Fruit fly (Drosophila melanogaster) whole organism, embryonic: ENCODE measurements around the gene Nup107.
A peak's percentile ranks its signal among the peaks of the same experiment; 100 is the strongest.

Experiments
- Ada2b ChIP-seq: fragments of 200-800 bp; sonication (Bioruptor generic); IDR thresholded peaks from 2 replicates; pipeline ENCODE4 v1.3.6; 2022; ENCODE audit warnings: missing biosample characterization, missing genetic modification characterization
- Awh ChIP-seq: fragments of 200-800 bp; sonication (Bioruptor generic); IDR thresholded peaks from 2 replicates; pipeline ENCODE4, ENCODE4 v1.3.6; 2022; ENCODE audit warnings: missing biosample characterization, missing genetic modification characterization
- CG10267 ChIP-seq: fragments of 200-800 bp; sonication (Bioruptor generic); optimal IDR thresholded peaks from 2 replicates; lab custom pipeline; 2018; ENCODE audit warnings: missing biosample characterization, mild to moderate bottlenecking, missing genetic modification characterization, moderate library complexity
- CG10462 ChIP-seq: fragments of 200-800 bp; sonication (Bioruptor generic); optimal IDR thresholded peaks from 2 replicates; lab custom pipeline; 2016; ENCODE audit warnings: missing biosample characterization, missing genetic modification characterization
- CG10565 ChIP-seq: fragments of 200-800 bp; sonication (Bioruptor generic); optimal IDR thresholded peaks from 3 replicates; lab custom pipeline; 2016; ENCODE audit warnings: missing biosample characterization, mild to moderate bottlenecking, missing genetic modification characterization
- CG11085 ChIP-seq: fragments of 200-800 bp; sonication (Bioruptor generic); IDR thresholded peaks from 2 replicates; pipeline ENCODE4 v1.3.6; 2022; ENCODE audit warnings: missing biosample characterization, missing genetic modification characterization
- CG12659 ChIP-seq: fragments of 200-800 bp; sonication (Bioruptor generic); optimal IDR thresholded peaks from 3 replicates; lab custom pipeline; 2017; ENCODE audit warnings: mild to moderate bottlenecking, missing biosample characterization, missing genetic modification reagents, missing genetic modification characterization
- CG13123 ChIP-seq: fragments of 200-800 bp; sonication (Bioruptor generic); optimal IDR thresholded peaks from 2 replicates; lab custom pipeline; 2016; ENCODE audit warnings: missing biosample characterization, missing genetic modification characterization
- CG14014 ChIP-seq: fragments of 200-800 bp; sonication (Bioruptor generic); IDR thresholded peaks from 2 replicates; pipeline ENCODE4 v1.3.6; 2022; ENCODE audit warnings: missing biosample characterization, missing genetic modification characterization
- CG14710 ChIP-seq: fragments of 200-800 bp; sonication (Bioruptor generic); optimal IDR thresholded peaks from 3 replicates; lab custom pipeline; 2019; ENCODE audit warnings: missing biosample characterization, mild to moderate bottlenecking, missing genetic modification characterization, moderate library complexity
- CG14965 ChIP-seq: fragments of 200-800 bp; sonication (Bioruptor generic); optimal IDR thresholded peaks from 2 replicates; lab custom pipeline; 2016; ENCODE audit warnings: missing biosample characterization, missing genetic modification characterization, borderline replicate concordance
- CG15514 ChIP-seq: fragments of 200-800 bp; sonication (Bioruptor generic); optimal IDR thresholded peaks from 3 replicates; lab custom pipeline; 2017; ENCODE audit warnings: missing biosample characterization, missing genetic modification characterization, mild to moderate bottlenecking, moderate library complexity, missing genetic modification reagents
- CG16779 ChIP-seq: fragments of 200-800 bp; sonication (Bioruptor generic); IDR thresholded peaks from 2 replicates; pipeline ENCODE4 v1.3.6; 2022; ENCODE audit warnings: missing biosample characterization, missing genetic modification characterization
- CG17802 ChIP-seq: fragments of 200-800 bp; sonication (Bioruptor generic); optimal IDR thresholded peaks from 2 replicates; lab custom pipeline; 2018; ENCODE audit warnings: missing biosample characterization, mild to moderate bottlenecking, missing genetic modification characterization, moderate library complexity
- CG18764 ChIP-seq: fragments of 200-800 bp; sonication (Bioruptor generic); optimal IDR thresholded peaks from 3 replicates; lab custom pipeline; 2016; ENCODE audit warnings: missing biosample characterization, missing genetic modification characterization
- CG32772 ChIP-seq: fragments of 200-800 bp; sonication (Bioruptor generic); IDR thresholded peaks from 2 replicates; pipeline ENCODE4 v1.3.6; 2022; ENCODE audit warnings: missing biosample characterization, missing genetic modification characterization
- CG33213 ChIP-seq: fragments of 200-800 bp; sonication (Bioruptor generic); optimal IDR thresholded peaks from 3 replicates; lab custom pipeline; 2016; ENCODE audit warnings: missing biosample characterization, missing genetic modification characterization
- CG3407 ChIP-seq: fragments of 200-800 bp; sonication (Bioruptor generic); optimal IDR thresholded peaks from 2 replicates; lab custom pipeline; 2018; ENCODE audit warnings: missing biosample characterization, mild to moderate bottlenecking, missing genetic modification characterization
- CG3726 ChIP-seq: fragments of 200-800 bp; sonication (Bioruptor generic); IDR thresholded peaks from 3 replicates; pipeline ENCODE4, ENCODE4 v1.3.6; 2022; ENCODE audit warnings: missing biosample characterization, missing genetic modification characterization
- CG4820 ChIP-seq: fragments of 200-800 bp; sonication (Bioruptor generic); optimal IDR thresholded peaks from 3 replicates; lab custom pipeline; 2016; ENCODE audit warnings: missing biosample characterization, missing genetic modification characterization
- CG7745 ChIP-seq: fragments of 200-800 bp; sonication (Bioruptor generic); optimal IDR thresholded peaks from 2 replicates; lab custom pipeline; 2018; ENCODE audit warnings: missing biosample characterization, mild to moderate bottlenecking, missing genetic modification characterization, moderate library complexity
- CG9437 ChIP-seq: fragments of 200-800 bp; sonication (Bioruptor generic); optimal IDR thresholded peaks from 2 replicates; lab custom pipeline; 2018; ENCODE audit warnings: missing biosample characterization, mild to moderate bottlenecking, missing genetic modification characterization
- CTCF ChIP-seq: fragments of 200-800 bp; sonication (Bioruptor generic); optimal IDR thresholded peaks from 2 replicates; lab custom pipeline; 2017; ENCODE audit warnings: missing biosample characterization, mild to moderate bottlenecking, missing genetic modification characterization, moderate library complexity
- Doc2 ChIP-seq: fragments of 200-800 bp; sonication (Bioruptor generic); IDR thresholded peaks from 2 replicates; pipeline ENCODE4 v1.3.6; 2022; ENCODE audit warnings: missing biosample characterization, missing genetic modification characterization
- HLH54F ChIP-seq: fragments of 200-800 bp; sonication (Bioruptor generic); optimal IDR thresholded peaks from 3 replicates; lab custom pipeline; 2016; ENCODE audit warnings: missing biosample characterization, missing genetic modification characterization
- Hey ChIP-seq: fragments of 200-800 bp; sonication (Bioruptor generic); optimal IDR thresholded peaks from 3 replicates; lab custom pipeline; 2018; ENCODE audit warnings: missing biosample characterization, mild to moderate bottlenecking, missing genetic modification characterization
- Hr78 ChIP-seq, 2 experiments: fragments of 200-800 bp in 1 of 2; fragments of >200 bp in 1 of 2; sonication (Bioruptor generic) in 1 of 2; optimal IDR thresholded peaks; 2 replicates each; lab custom pipeline; 2017 to 2019; ENCODE audit warnings: missing biosample characterization in 2 of 2, missing genetic modification characterization in 2 of 2, mild to moderate bottlenecking in 1 of 2, moderate library complexity in 1 of 2
- Kr ChIP-seq: fragments of 200-800 bp; sonication (Bioruptor generic); optimal IDR thresholded peaks from 2 replicates; lab custom pipeline; 2017; ENCODE audit warnings: missing biosample characterization, mild to moderate bottlenecking, missing genetic modification characterization
- Mes4 ChIP-seq: fragments of 200-800 bp; sonication (Bioruptor generic); optimal IDR thresholded peaks from 2 replicates; lab custom pipeline; 2016; ENCODE audit warnings: missing biosample characterization, missing genetic modification characterization
- Myb ChIP-seq: fragments of 200-800 bp; sonication (Bioruptor generic); optimal IDR thresholded peaks from 2 replicates; lab custom pipeline; 2016; ENCODE audit warnings: missing biosample characterization, missing genetic modification characterization
- Opbp ChIP-seq: fragments of 200-800 bp; sonication (Bioruptor generic); IDR thresholded peaks from 3 replicates; pipeline ENCODE4 v1.3.6; 2022; ENCODE audit warnings: missing biosample characterization, missing genetic modification characterization; ENCODE audit not compliant: partially characterized antibody
- Rx ChIP-seq: fragments of 200-800 bp; sonication (Bioruptor generic); IDR thresholded peaks from 2 replicates; pipeline ENCODE4 v1.3.6; 2022; ENCODE audit warnings: missing biosample characterization, missing genetic modification characterization
- Xrp1 ChIP-seq: fragments of 200-800 bp; sonication (Bioruptor generic); IDR thresholded peaks from 2 replicates; pipeline ENCODE4 v1.3.6; 2022; ENCODE audit warnings: missing biosample characterization, missing genetic modification characterization
- ac ChIP-seq: fragments of 200-800 bp; sonication (Bioruptor generic); optimal IDR thresholded peaks from 3 replicates; lab custom pipeline; 2017; ENCODE audit warnings: missing biosample characterization, mild to moderate bottlenecking, missing genetic modification characterization
- al ChIP-seq: fragments of 200-800 bp; sonication (Bioruptor generic); IDR thresholded peaks from 2 replicates; pipeline ENCODE4 v1.3.6; 2022; ENCODE audit warnings: missing biosample characterization, missing genetic modification characterization
- amos ChIP-seq: fragments of 200-800 bp; sonication (Bioruptor generic); IDR thresholded peaks from 2 replicates; pipeline ENCODE4 v1.3.6; 2022; ENCODE audit warnings: missing biosample characterization, missing genetic modification characterization; ENCODE audit not compliant: partially characterized antibody
- bowl ChIP-seq: fragments of 200-800 bp; sonication (Bioruptor generic); IDR thresholded peaks from 2 replicates; pipeline ENCODE4 v1.3.6; 2022; ENCODE audit warnings: missing biosample characterization, missing genetic modification characterization
- br ChIP-seq: fragments of >200 bp; optimal IDR thresholded peaks from 2 replicates; lab custom pipeline; 2017
- fd102C ChIP-seq: fragments of 200-800 bp; sonication (Bioruptor generic); optimal IDR thresholded peaks from 2 replicates; lab custom pipeline; 2018; ENCODE audit warnings: missing biosample characterization, mild to moderate bottlenecking, missing genetic modification characterization, moderate library complexity
- gro ChIP-seq: fragments of 200-800 bp; sonication (Bioruptor generic); optimal IDR thresholded peaks from 2 replicates; lab custom pipeline; 2016; ENCODE audit warnings: missing biosample characterization, missing genetic modification characterization
- hbn ChIP-seq: fragments of 200-800 bp; sonication (Bioruptor generic); IDR thresholded peaks from 2 replicates; pipeline ENCODE4 v1.3.6; 2022; ENCODE audit warnings: missing biosample characterization, missing genetic modification characterization; ENCODE audit not compliant: partially characterized antibody
- ind ChIP-seq: fragments of 200-800 bp; sonication (Bioruptor generic); optimal IDR thresholded peaks from 3 replicates; lab custom pipeline; 2016; ENCODE audit warnings: missing biosample characterization, missing genetic modification characterization
- ken ChIP-seq: fragments of 200-800 bp; sonication (Bioruptor generic); IDR thresholded peaks from 3 replicates; pipeline ENCODE4 v1.3.6; 2022; ENCODE audit warnings: missing biosample characterization, missing genetic modification characterization
- klu ChIP-seq: fragments of 200-800 bp; sonication (Bioruptor generic); IDR thresholded peaks from 2 replicates; pipeline ENCODE4 v1.3.6; 2022; ENCODE audit warnings: missing biosample characterization, missing genetic modification characterization
- mam ChIP-seq: fragments of 200-800 bp; sonication (Bioruptor generic); optimal IDR thresholded peaks from 3 replicates; lab custom pipeline; 2016; ENCODE audit warnings: missing biosample characterization, missing genetic modification characterization
- nerfin-2 ChIP-seq: fragments of 200-800 bp; sonication (Bioruptor generic); IDR thresholded peaks from 2 replicates; pipeline ENCODE4 v1.3.6; 2022; ENCODE audit warnings: missing biosample characterization, missing genetic modification characterization; ENCODE audit not compliant: partially characterized antibody
- prd ChIP-seq, 3 experiments: fragments of >200 bp in 2 of 3; fragments of 200-800 bp in 1 of 3; sonication (Bioruptor generic) in 1 of 3; optimal IDR thresholded peaks in 2 of 3; IDR thresholded peaks in 1 of 3; 2 replicates in 2 of 3; 3 replicates in 1 of 3; pipeline versions ENCODE4 v1.3.6 to Lab custom; 2017 to 2022; ENCODE audit warnings: missing biosample characterization in 1 of 3, missing genetic modification characterization in 1 of 3
- unc-4 ChIP-seq: fragments of 200-800 bp; sonication (Bioruptor generic); IDR thresholded peaks from 2 replicates; pipeline ENCODE4 v1.3.6; 2022; ENCODE audit warnings: missing biosample characterization, missing genetic modification characterization; ENCODE audit not compliant: partially characterized antibody
- usp ChIP-seq: fragments of >200 bp; optimal IDR thresholded peaks from 2 replicates; lab custom pipeline; 2017; ENCODE audit warnings: missing biosample characterization, missing genetic modification characterization
- wek ChIP-seq: fragments of 200-800 bp; sonication (Bioruptor generic); optimal IDR thresholded peaks from 3 replicates; lab custom pipeline; 2018; ENCODE audit warnings: missing biosample characterization, mild to moderate bottlenecking, missing genetic modification characterization, moderate library complexity
- wor ChIP-seq: fragments of 200-800 bp; sonication (Bioruptor generic); IDR thresholded peaks from 2 replicates; pipeline ENCODE4 v1.3.6; 2022; ENCODE audit warnings: missing biosample characterization, missing genetic modification characterization
- zfh2 ChIP-seq: fragments of 200-800 bp; sonication (Bioruptor generic); optimal IDR thresholded peaks from 2 replicates; lab custom pipeline; 2016; ENCODE audit warnings: missing biosample characterization, missing genetic modification characterization

The Nup107 gene

DNA sequence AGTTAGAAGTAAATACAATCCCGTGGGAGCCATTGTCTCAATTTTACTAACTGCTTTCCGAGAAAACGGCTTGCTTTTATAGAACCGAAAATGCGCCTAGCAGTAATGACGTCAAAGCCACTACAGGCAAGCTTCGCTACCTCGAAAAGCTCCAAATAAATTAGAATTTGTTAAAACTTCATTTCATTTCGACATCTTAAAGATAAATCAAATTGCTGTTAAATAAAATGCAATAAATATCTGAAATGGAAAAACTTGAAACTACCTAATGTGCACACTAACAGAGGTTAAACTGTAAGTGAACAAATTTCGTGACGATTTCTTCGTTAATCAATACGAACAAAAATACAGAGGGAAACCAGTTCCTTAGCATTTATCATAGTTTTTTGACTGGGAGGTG lies 37.9 kb downstream of the Nup107 start, which contains the start of gene CG7300 (continued):
- TF ChIP-seq CG18764 (GFP tag; lab: Kevin White, UChicago) (no peak), hbn (GFP tag; lab: Robert Waterston, UW) (no peak), ac (GFP tag; lab: Kevin White, UChicago) (no peak), wek (GFP tag; lab: Kevin White, UChicago) (no peak), klu (GFP tag; lab: Robert Waterston, UW) (no peak), CG14710 (tag; lab: Kevin White, UChicago) (peak; percentile 8), HLH54F (GFP tag; lab: Kevin White, UChicago) (peak; percentile 21), CG14965 (GFP tag; lab: Kevin White, UChicago) (no peak), ind (peak; percentile 63), Hr78 (GFP tag; optimal IDR thresholded peaks at IDR 0.05; lab: Kevin White, UChicago) (no peak), CG16779 (GFP tag; lab: Robert Waterston, UW) (no peak), br (lab: Kevin White, UChicago) (no peak), Rx (no peak), CG15514 (GFP tag; lab: Kevin White, UChicago) (peak; percentile 23), CG12659 (GFP tag; lab: Kevin White, UChicago) (peak; percentile 49), amos (no peak), CG17802 (tag; lab: Kevin White, UChicago) (no peak), Ada2b (no peak), nerfin-2 (GFP tag; lab: Robert Waterston, UW) (no peak), CG10462 (GFP tag; lab: Kevin White, UChicago) (peak; percentile 10), CG9437 (GFP tag; lab: Kevin White, UChicago) (no peak), Awh (GFP tag; lab: Robert Waterston, UW) (peak; percentile 59), CG32772 (peak; percentile 55), prd (optimal IDR thresholded peaks at IDR 0.05; lab: Kevin White, UChicago) (no peak), prd (GFP tag; IDR thresholded peaks at IDR 0.05; lab: Robert Waterston, UW) (peak; percentile 66; the same call in 2 of the 3 replicates), CG10267 (tag; lab: Kevin White, UChicago) (peak; percentile 27), CTCF (no peak), zfh2 (no peak), Xrp1 (GFP tag; lab: Robert Waterston, UW) (peak; percentile 68), Kr (GFP tag; lab: Kevin White, UChicago) (no peak), CG7745 (tag; lab: Kevin White, UChicago) (no peak), CG4820 (GFP tag; lab: Kevin White, UChicago) (peak; percentile 39), CG3407 (GFP tag; lab: Kevin White, UChicago) (no peak), Hey (tag; lab: Kevin White, UChicago) (no peak), CG3726 (no peak), bowl (no peak), CG13123 (no peak), fd102C (GFP tag; lab: Kevin White, UChicago) (no peak), CG33213 (GFP tag; lab: Kevin White, UChicago) (peak; percentile 35), wor (no peak), Myb (GFP tag; lab: Kevin White, UChicago) (peak; percentile 3), CG10565 (GFP tag; lab: Kevin White, UChicago) (no peak), al (GFP tag; lab: Robert Waterston, UW) (peak; percentile 73), mam (peak; percentile 40), unc-4 (GFP tag; lab: Robert Waterston, UW) (no peak), usp (no peak), CG11085 (GFP tag; lab: Robert Waterston, UW) (no peak; the same call in 1 of the 2 replicates), Doc2 (GFP tag; lab: Robert Waterston, UW) (no peak), ken (GFP tag; lab: Robert Waterston, UW) (no peak), Opbp (GFP tag; lab: Robert Waterston, UW) (no peak), gro (GFP tag; lab: Kevin White, UChicago) (peak; percentile 75), CG14014 (GFP tag; lab: Robert Waterston, UW) (no peak), Mes4 (GFP tag; lab: Kevin White, UChicago) (no peak)
